Worm (Caenorhabditis elegans) whole organism, midembryonic: ENCODE measurements around the gene oac-32.

Source experiments
- klf-2 ChIP-seq: fragments of 200-800 bp; sonication (Bioruptor generic); conservative IDR thresholded peaks from 2 replicates; pipeline ENCODE4 v1.3.6; 2022; ENCODE audit warnings: missing genetic modification reagents, missing genetic modification characterization, missing compliant biosample characterization
- tab-1 ChIP-seq: fragments of 200-800 bp; sonication (Bioruptor generic); IDR thresholded peaks from 2 replicates; pipeline ENCODE4 v1.3.6; 2022; ENCODE audit warnings: missing genetic modification characterization, missing compliant biosample characterization
- ztf-23 ChIP-seq: fragments of 200-800 bp; sonication (Bioruptor generic); IDR thresholded peaks from 2 replicates; pipeline ENCODE4 v1.3.6; 2022; ENCODE audit warnings: missing genetic modification reagents, missing genetic modification characterization, missing compliant biosample characterization
- ztf-29 ChIP-seq: fragments of 200-800 bp; sonication (Bioruptor generic); IDR thresholded peaks from 2 replicates; pipeline ENCODE4 v1.3.6; 2022; ENCODE audit warnings: missing genetic modification reagents, missing genetic modification characterization, missing compliant biosample characterization

ce11 chrV:1522485-1522884 is 23.1 kb downstream of the oac-32 start, which contains the start of gene str-243:
- TF ChIP-seq tab-1 (GFP tag; lab: Robert Waterston, UW) (no peak), ztf-29 (no peak), ztf-23 (GFP tag; lab: Robert Waterston, UW) (no peak), klf-2 (GFP tag; lab: Robert Waterston, UW) (no peak)
